Worm (Caenorhabditis elegans) whole organism, mixed stage, embryonic: Measurements from ENCODE around the gene Y38H6C.18.

Source experiments
- M03D4.4 ChIP-seq: sonication (generic microtip); optimal IDR thresholded peaks from 2 replicates; lab custom pipeline; 2017; ENCODE audit warnings: mild to moderate bottlenecking, missing genetic modification characterization, missing compliant biosample characterization
- ceh-43 ChIP-seq: fragments of 200-800 bp; sonication (Bioruptor generic); optimal IDR thresholded peaks from 2 replicates; lab custom pipeline; 2018; ENCODE audit warnings: mild to moderate bottlenecking, missing genetic modification characterization, moderate library complexity, missing compliant biosample characterization
- elt-1 ChIP-seq: sonication (generic microtip); optimal IDR thresholded peaks from 2 replicates; lab custom pipeline; 2017; ENCODE audit warnings: missing genetic modification characterization, mild to moderate bottlenecking, missing compliant biosample characterization, antibody characterized with exemption, moderate library complexity, borderline replicate concordance; ENCODE audit not compliant: insufficient read depth
- lin-13 ChIP-seq: fragments of 150-350 bp; optimal IDR thresholded peaks from 2 replicates; lab custom pipeline; 2014; ENCODE audit warnings: missing biosample characterization, missing genetic modification characterization
- lsy-2 ChIP-seq: fragments of 150-350 bp; optimal IDR thresholded peaks from 2 replicates; lab custom pipeline; 2014; ENCODE audit warnings: missing biosample characterization, missing genetic modification characterization
- nhr-28 ChIP-seq: fragments of 150-350 bp; optimal IDR thresholded peaks from 2 replicates; lab custom pipeline; 2014; ENCODE audit warnings: missing biosample characterization, missing genetic modification characterization
- snpc-4 ChIP-seq: fragments of 150-350 bp; optimal IDR thresholded peaks from 2 replicates; lab custom pipeline; 2014; ENCODE audit warnings: missing biosample characterization, missing genetic modification characterization
- sptf-1 ChIP-seq: sonication (generic microtip); optimal IDR thresholded peaks from 2 replicates; lab custom pipeline; 2017; ENCODE audit warnings: mild to moderate bottlenecking, missing genetic modification characterization, moderate library complexity, missing compliant biosample characterization
- unc-39 ChIP-seq: fragments of 150-350 bp; optimal IDR thresholded peaks from 2 replicates; lab custom pipeline; 2014; ENCODE audit warnings: missing biosample characterization, missing genetic modification characterization
- unc-62 ChIP-seq: fragments of 150-350 bp; optimal IDR thresholded peaks from 2 replicates; lab custom pipeline; 2014; ENCODE audit warnings: missing biosample characterization, missing genetic modification reagents, missing genetic modification characterization
- zip-8 ChIP-seq: fragments of 150-350 bp; optimal IDR thresholded peaks from 2 replicates; lab custom pipeline; 2014; ENCODE audit warnings: missing biosample characterization, missing genetic modification characterization

DNA sequence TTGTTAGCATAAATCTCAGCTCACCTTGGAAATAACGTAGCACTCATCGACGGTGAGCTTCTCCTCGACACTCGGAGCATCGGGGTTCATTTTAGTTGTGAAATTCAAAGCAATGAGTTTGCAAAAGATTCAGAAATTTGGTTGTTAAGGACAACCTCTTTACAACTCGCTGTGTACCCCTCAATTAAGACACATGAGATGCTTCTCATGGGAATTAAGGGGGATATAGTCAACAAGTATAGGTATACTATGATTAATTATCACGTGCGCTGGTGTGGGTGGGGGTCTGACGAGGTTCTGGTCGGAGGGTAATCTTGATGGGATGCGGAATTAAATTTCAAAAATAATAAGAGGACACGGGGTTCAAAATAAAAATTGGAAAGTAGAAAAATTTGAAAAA is 46.5 kb downstream of the Y38H6C.18 start, which contains the start of gene dct-14:
- TF ChIP-seq M03D4.4 (tag; lab: Kevin White, UChicago), result no peak
- TF ChIP-seq elt-1, result no peak
- no peak for TF ChIP-seq ceh-43
- TF ChIP-seq unc-39, result no peak
- TF ChIP-seq sptf-1 (tag; lab: Kevin White, UChicago), result no peak
- no peak for TF ChIP-seq lsy-2
- no peak for TF ChIP-seq zip-8 (tag; lab: Kevin White, UChicago)
- TF ChIP-seq lin-13 (tag; lab: Kevin White, UChicago), result no peak
- TF ChIP-seq unc-62, result no peak
- no peak for TF ChIP-seq snpc-4 (tag; lab: Kevin White, UChicago)
- no peak for TF ChIP-seq nhr-28 (tag; lab: Kevin White, UChicago)
